Worm (Caenorhabditis elegans) whole organism, mixed stage, embryonic: ENCODE data around the gene hpo-39.

ENCODE experiments used
- ces-1 ChIP-seq: fragments of 150-350 bp; optimal IDR thresholded peaks from 2 replicates; lab custom pipeline; 2014; ENCODE audit warnings: missing biosample characterization, missing genetic modification reagents, missing genetic modification characterization
- lin-32 ChIP-seq: fragments of 200-800 bp; sonication (Bioruptor generic); optimal IDR thresholded peaks from 2 replicates; lab custom pipeline; 2018; ENCODE audit warnings: mild to moderate bottlenecking, missing genetic modification characterization, missing compliant biosample characterization
- mep-1 ChIP-seq: fragments of 150-350 bp; optimal IDR thresholded peaks from 2 replicates; lab custom pipeline; 2017; ENCODE audit warnings: missing biosample characterization, missing genetic modification reagents, missing genetic modification characterization, inconsistent platforms
- nhr-2 ChIP-seq: fragments of 150-350 bp; optimal IDR thresholded peaks from 2 replicates; lab custom pipeline; 2014; ENCODE audit warnings: missing biosample characterization, missing genetic modification characterization
- nhr-28 ChIP-seq: fragments of 150-350 bp; optimal IDR thresholded peaks from 2 replicates; lab custom pipeline; 2014; ENCODE audit warnings: missing biosample characterization, missing genetic modification characterization
- nhr-76 ChIP-seq: sonication (generic microtip); optimal IDR thresholded peaks from 2 replicates; lab custom pipeline; 2017; ENCODE audit warnings: missing biosample characterization, missing genetic modification characterization

DNA sequence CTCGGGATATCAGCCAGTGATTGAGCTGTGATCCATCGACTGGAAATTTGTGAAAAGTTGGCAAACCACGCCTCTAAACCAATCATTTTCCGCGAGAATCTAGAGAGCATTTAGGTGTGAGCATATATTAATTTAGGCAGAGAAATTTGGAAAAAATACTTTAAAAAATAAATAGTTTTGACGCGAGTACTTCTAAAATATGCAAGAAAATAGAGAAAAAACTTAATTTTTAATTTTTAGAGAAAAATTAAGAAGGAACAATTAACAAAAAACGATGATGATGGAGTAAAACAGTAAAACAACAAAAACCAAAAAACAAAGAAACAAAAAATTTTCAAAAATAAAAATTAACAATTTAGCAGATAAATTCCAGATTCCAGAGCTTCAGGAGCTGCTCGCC lies 33.1 kb upstream of the hpo-39 start, which contains the start of gene txt-6:
- TF ChIP-seq lin-32 (GFP tag; lab: Kevin White, UChicago) = no peak
- no peak for TF ChIP-seq nhr-2 (tag; lab: Kevin White, UChicago)
- TF ChIP-seq nhr-28 (tag; lab: Kevin White, UChicago) = no peak
- TF ChIP-seq ces-1 (GFP tag; lab: Kevin White, UChicago) = no peak
- TF ChIP-seq mep-1 (tag; lab: Kevin White, UChicago) = no peak
- no peak for TF ChIP-seq nhr-76 (tag; lab: Kevin White, UChicago)
